Worm (Caenorhabditis elegans) whole organism, L4 larva: Measurements from ENCODE around the gene Y38H8A.7.

ENCODE experiments used
- F10B5.3 ChIP-seq: sonication (generic microtip); optimal IDR thresholded peaks from 2 replicates; lab custom pipeline; 2016; ENCODE audit warnings: mild to moderate bottlenecking, missing genetic modification characterization, missing compliant biosample characterization
- F26F4.8 ChIP-seq: fragments of 200-800 bp; sonication (Bioruptor generic); conservative IDR thresholded peaks from 2 replicates; pipeline ENCODE4 v1.3.6; 2022; ENCODE audit warnings: missing genetic modification characterization, missing compliant biosample characterization
- F44E2.7 ChIP-seq: fragments of 200-800 bp; sonication (Bioruptor generic); IDR thresholded peaks from 2 replicates; pipeline ENCODE4 v2.1.2; 2022; ENCODE audit warnings: missing genetic modification characterization, missing compliant biosample characterization
- F49E8.2 ChIP-seq: sonication (generic microtip); optimal IDR thresholded peaks from 2 replicates; lab custom pipeline; 2016; ENCODE audit warnings: missing compliant biosample characterization, mild to moderate bottlenecking, missing genetic modification characterization, borderline replicate concordance
- Y105C5A.15 ChIP-seq: fragments of 200-800 bp; sonication (Bioruptor generic); IDR thresholded peaks from 2 replicates; pipeline ENCODE4 v1.3.6; 2022; ENCODE audit warnings: missing genetic modification characterization, missing compliant biosample characterization
- ZK337.2 ChIP-seq: fragments of 200-800 bp; sonication (Bioruptor generic); IDR thresholded peaks from 2 replicates; pipeline ENCODE4 v1.3.6; 2022; ENCODE audit warnings: missing genetic modification reagents, missing genetic modification characterization, missing compliant biosample characterization
- aly-2 ChIP-seq: sonication (generic microtip); optimal IDR thresholded peaks from 2 replicates; lab custom pipeline; 2018; ENCODE audit warnings: missing biosample characterization, missing genetic modification characterization
- ceh-28 ChIP-seq: fragments of 150-350 bp; optimal IDR thresholded peaks from 2 replicates; lab custom pipeline; 2014; ENCODE audit warnings: missing biosample characterization, missing genetic modification reagents, missing genetic modification characterization
- ceh-82 ChIP-seq: sonication (generic microtip); optimal IDR thresholded peaks from 2 replicates; lab custom pipeline; 2017; ENCODE audit warnings: missing biosample characterization, missing genetic modification characterization
- ces-1 ChIP-seq: fragments of 150-350 bp; sonication (generic microtip); optimal IDR thresholded peaks from 4 replicates; lab custom pipeline; 2014; ENCODE audit warnings: missing biosample characterization, missing genetic modification reagents, missing genetic modification characterization
- daf-12 ChIP-seq: fragments of 150-350 bp; optimal IDR thresholded peaks from 2 replicates; lab custom pipeline; 2014; ENCODE audit warnings: missing biosample characterization, missing genetic modification reagents, missing genetic modification characterization
- daf-16 ChIP-seq, 3 experiments: sonication (generic microtip); optimal IDR thresholded peaks; 2 replicates each; lab custom pipeline; 2016 to 2017; ENCODE audit warnings: missing genetic modification characterization in 3 of 3, missing genetic modification reagents in 3 of 3, mild to moderate bottlenecking in 2 of 3, missing compliant biosample characterization in 2 of 3, missing biosample characterization in 1 of 3, moderate library complexity in 1 of 3
- daf-8 ChIP-seq: fragments of 200-800 bp; sonication (Bioruptor generic); IDR thresholded peaks from 2 replicates; pipeline ENCODE4 v1.3.6; 2022; ENCODE audit warnings: missing genetic modification characterization, missing compliant biosample characterization
- dmd-6 ChIP-seq: fragments of 200-800 bp; sonication (Bioruptor generic); IDR thresholded peaks from 2 replicates; pipeline ENCODE4 v1.3.6; 2022; ENCODE audit warnings: missing genetic modification reagents, missing genetic modification characterization, missing compliant biosample characterization
- dmd-8 ChIP-seq: fragments of 200-800 bp; sonication (Bioruptor generic); IDR thresholded peaks from 2 replicates; pipeline ENCODE4 v1.3.6; 2022; ENCODE audit warnings: missing genetic modification characterization, missing compliant biosample characterization
- duxl-1 ChIP-seq: sonication (generic microtip); optimal IDR thresholded peaks from 2 replicates; lab custom pipeline; 2016; ENCODE audit warnings: mild to moderate bottlenecking, missing genetic modification characterization, moderate library complexity, missing compliant biosample characterization; ENCODE audit not compliant: poor library complexity
- egl-43 ChIP-seq: fragments of 200-800 bp; sonication (Bioruptor generic); IDR thresholded peaks from 2 replicates; pipeline ENCODE4 v1.3.6; 2022; ENCODE audit warnings: missing genetic modification reagents, missing genetic modification characterization, missing compliant biosample characterization
- fos-1 ChIP-seq: fragments of 150-350 bp; optimal IDR thresholded peaks from 2 replicates; lab custom pipeline; 2014; ENCODE audit warnings: missing biosample characterization, missing genetic modification characterization
- gei-8 ChIP-seq: fragments of 200-800 bp; sonication (Bioruptor generic); optimal IDR thresholded peaks from 2 replicates; lab custom pipeline; 2018; ENCODE audit warnings: mild to moderate bottlenecking, missing genetic modification characterization, missing compliant biosample characterization
- hif-1 ChIP-seq, 2 experiments: sonication (generic microtip); optimal IDR thresholded peaks; 2 replicates each; lab custom pipeline; 2016 to 2017; ENCODE audit warnings: missing compliant biosample characterization in 2 of 2, missing genetic modification characterization in 2 of 2, missing genetic modification reagents in 2 of 2, missing genotype in 2 of 2, mild to moderate bottlenecking in 1 of 2
- hlh-11 ChIP-seq: fragments of 200-800 bp; sonication (Bioruptor generic); optimal IDR thresholded peaks from 2 replicates; lab custom pipeline; 2018; ENCODE audit warnings: mild to moderate bottlenecking, missing genetic modification characterization, missing compliant biosample characterization
- lsy-2 ChIP-seq, 2 experiments: fragments of 150-350 bp in 1 of 2; sonication (generic microtip) in 1 of 2; optimal IDR thresholded peaks; 2 replicates each; lab custom pipeline; 2014 to 2017; ENCODE audit warnings: missing biosample characterization in 2 of 2, missing genetic modification characterization in 2 of 2
- madf-9 ChIP-seq: fragments of 200-800 bp; sonication (Bioruptor generic); conservative IDR thresholded peaks from 2 replicates; pipeline ENCODE4 v1.3.6; 2022; ENCODE audit warnings: missing genetic modification reagents, missing genetic modification characterization, missing compliant biosample characterization
- mdl-1 ChIP-seq, 2 experiments: fragments of 150-350 bp in 1 of 2; sonication (generic microtip) in 1 of 2; optimal IDR thresholded peaks; 2 replicates each; lab custom pipeline; 2014 to 2017; ENCODE audit warnings: missing biosample characterization in 2 of 2, missing genetic modification characterization in 2 of 2
- mdt-29 ChIP-seq: fragments of 200-800 bp; sonication (Bioruptor generic); IDR thresholded peaks from 2 replicates; pipeline ENCODE4 v1.3.6; 2022; ENCODE audit warnings: missing genetic modification reagents, missing genetic modification characterization, missing compliant biosample characterization
- mep-1 ChIP-seq: fragments of 150-350 bp; sonication (generic microtip); optimal IDR thresholded peaks from 3 replicates; lab custom pipeline; 2014; ENCODE audit warnings: missing biosample characterization, missing genetic modification characterization
- nhr-111 ChIP-seq: fragments of 200-800 bp; sonication (Bioruptor generic); optimal IDR thresholded peaks from 2 replicates; lab custom pipeline; 2018; ENCODE audit warnings: mild to moderate bottlenecking, missing genetic modification characterization, missing compliant biosample characterization
- nhr-237 ChIP-seq: sonication (generic microtip); optimal IDR thresholded peaks from 2 replicates; lab custom pipeline; 2017; ENCODE audit warnings: missing biosample characterization, missing genetic modification characterization
- nhr-28 ChIP-seq: fragments of 150-350 bp; optimal IDR thresholded peaks from 2 replicates; lab custom pipeline; 2014; ENCODE audit warnings: missing biosample characterization, missing genetic modification characterization
- nhr-76 ChIP-seq: fragments of 150-350 bp; optimal IDR thresholded peaks from 2 replicates; lab custom pipeline; 2014; ENCODE audit warnings: missing biosample characterization, missing genetic modification characterization
- pha-4 ChIP-seq, 2 experiments: fragments of 150-350 bp in 1 of 2; fragments of 200-800 bp in 1 of 2; sonication (Bioruptor generic) in 1 of 2; IDR thresholded peaks in 1 of 2; optimal IDR thresholded peaks in 1 of 2; 2 replicates each; pipeline versions ENCODE4 v1.3.6 to Lab custom; 2014 to 2022; ENCODE audit warnings: missing genetic modification characterization in 2 of 2, missing genetic modification reagents in 2 of 2, missing biosample characterization in 1 of 2, missing compliant biosample characterization in 1 of 2
- php-3 ChIP-seq: fragments of 200-800 bp; sonication (Bioruptor generic); IDR thresholded peaks from 2 replicates; pipeline ENCODE4 v1.3.6; 2022; ENCODE audit warnings: missing genetic modification reagents, missing genetic modification characterization, missing compliant biosample characterization
- rbr-2 ChIP-seq: sonication (generic microtip); optimal IDR thresholded peaks from 2 replicates; lab custom pipeline; 2016; ENCODE audit warnings: missing genotype, missing genetic modification characterization, missing compliant biosample characterization
- skn-1 ChIP-seq: fragments of 150-350 bp; optimal IDR thresholded peaks from 2 replicates; lab custom pipeline; 2014; ENCODE audit warnings: missing biosample characterization, missing genetic modification characterization
- tra-1 ChIP-seq: fragments of 200-800 bp; sonication (Bioruptor generic); IDR thresholded peaks from 2 replicates; pipeline ENCODE4 v1.3.6; 2022; ENCODE audit warnings: missing genetic modification reagents, missing genetic modification characterization, missing compliant biosample characterization
- unc-130 ChIP-seq: sonication (generic microtip); optimal IDR thresholded peaks from 2 replicates; lab custom pipeline; 2016; ENCODE audit warnings: missing genetic modification reagents, missing genetic modification characterization, missing compliant biosample characterization
- vab-7 ChIP-seq: fragments of 200-800 bp; sonication (Bioruptor generic); IDR thresholded peaks from 2 replicates; pipeline ENCODE4 v1.3.6; 2022; ENCODE audit warnings: missing genetic modification reagents, missing genetic modification characterization, missing compliant biosample characterization
- ztf-11 ChIP-seq: fragments of 150-350 bp; optimal IDR thresholded peaks from 2 replicates; lab custom pipeline; 2014; ENCODE audit warnings: missing biosample characterization, missing genetic modification characterization
- ztf-7 ChIP-seq: fragments of 150-350 bp; optimal IDR thresholded peaks from 2 replicates; lab custom pipeline; 2014; ENCODE audit warnings: missing biosample characterization, missing genetic modification characterization

Y38H8A.7 gene

ce11 chrIV:13472011-13472410 is 16.7 kb downstream of the Y38H8A.7 start, which contains the start of the genes ttbk-8.1 and Y38H8A.4:
ttbk-8.1 (plus strand) TSS chrIV:13472311.
Y38H8A.4 (minus strand) TSS chrIV:13472376.
- TF ChIP-seq ceh-28 (tag; lab: Kevin White, UChicago) (no peak), madf-9 (GFP tag; lab: Robert Waterston, UW) (no peak), skn-1 (no peak), tra-1 (GFP tag; lab: Robert Waterston, UW) (no peak), php-3 (no peak), mep-1 (tag; lab: Kevin White, UChicago) (no peak), F10B5.3 (tag; lab: Kevin White, UChicago) (no peak), ZK337.2 (GFP tag; lab: Robert Waterston, UW) (no peak), egl-43 (GFP tag; lab: Robert Waterston, UW) (no peak), F44E2.7 (no peak), pha-4 (GFP tag; IDR thresholded peaks at IDR 0.05; lab: Robert Waterston, UW) (no peak), pha-4 (tag; optimal IDR thresholded peaks at IDR 0.05; lab: Kevin White, UChicago) (no peak), daf-8 (GFP tag; lab: Robert Waterston, UW) (no peak), daf-12 (no peak), ces-1 (GFP tag; lab: Kevin White, UChicago) (no peak), Y105C5A.15 (GFP tag; lab: Robert Waterston, UW) (no peak)
- TF ChIP-seq, all 104 proteins: peak for 0

DNA sequence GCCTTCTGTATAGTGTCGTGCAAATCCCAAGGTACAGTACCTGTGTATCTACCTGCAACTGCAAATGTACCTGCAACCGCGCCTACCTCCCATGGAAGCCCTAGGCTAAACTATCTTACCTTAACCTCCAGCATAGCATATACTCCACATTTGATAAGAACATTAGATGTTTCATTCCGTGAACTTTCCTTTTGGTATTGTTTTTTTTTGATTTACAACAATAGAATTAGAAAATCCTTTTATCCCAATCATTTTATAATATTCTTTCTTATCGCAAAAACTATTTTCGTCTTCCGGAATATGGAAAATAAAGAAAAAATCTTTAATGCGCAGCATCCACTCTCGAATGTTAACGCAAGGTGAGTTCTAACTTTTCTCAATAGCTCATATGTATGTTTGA is 18.8 kb downstream of the Y38H8A.7 start, which contains the start of gene Y38H8A.2:
Y38H8A.2 (plus strand) TSS at position 301 of the 400 bp plus-strand sequence.
- no peak for TF ChIP-seq duxl-1 (tag; lab: Kevin White, UChicago)
- TF ChIP-seq ztf-7 (tag; lab: Kevin White, UChicago), result no peak
- no peak for TF ChIP-seq ceh-28 (tag; lab: Kevin White, UChicago)
- no peak for TF ChIP-seq daf-16 (GFP tag; optimal IDR thresholded peaks at IDR 0.05; lab: Kevin White, UChicago)
- no peak for TF ChIP-seq daf-16 (tag; optimal IDR thresholded peaks at IDR 0.05; lab: Kevin White, UChicago)
- TF ChIP-seq F49E8.2, result no peak
- TF ChIP-seq F10B5.3 (tag; lab: Kevin White, UChicago), result no peak
- TF ChIP-seq ztf-11 (tag; lab: Kevin White, UChicago), result no peak
- TF ChIP-seq rbr-2 (tag; lab: Kevin White, UChicago), result no peak
- no peak for TF ChIP-seq lsy-2 (tag; optimal IDR thresholded peaks at IDR 0.05; lab: Kevin White, UChicago)
- TF ChIP-seq aly-2, result no peak
- TF ChIP-seq madf-9 (GFP tag; lab: Robert Waterston, UW), result no peak
- no peak for TF ChIP-seq hif-1 (tag; optimal IDR thresholded peaks at IDR 0.05; lab: Kevin White, UChicago)
- TF ChIP-seq dmd-8 (GFP tag; lab: Robert Waterston, UW), result no peak
- no peak for TF ChIP-seq nhr-237 (tag; lab: Kevin White, UChicago)
- no peak for TF ChIP-seq hlh-11 (tag; lab: Kevin White, UChicago)
- no peak for TF ChIP-seq nhr-28 (tag; lab: Kevin White, UChicago)
- TF ChIP-seq vab-7 (GFP tag; lab: Robert Waterston, UW), result no peak
- no peak for TF ChIP-seq unc-130 (GFP tag; lab: Kevin White, UChicago)
- no peak for TF ChIP-seq F26F4.8 (GFP tag; lab: Robert Waterston, UW)
- TF ChIP-seq mdt-29 (GFP tag; lab: Robert Waterston, UW), result no peak

ce11 chrIV:13482469-13482868 is 27.2 kb downstream of the Y38H8A.7 start, which contains the start of gene Y38H8A.1:
Y38H8A.1 (plus strand) TSS chrIV:13482769.
- TF ChIP-seq unc-130 (GFP tag; lab: Kevin White, UChicago), result no peak
- TF ChIP-seq nhr-111, result no peak
- TF ChIP-seq gei-8 (GFP tag; lab: Kevin White, UChicago), result no peak
- no peak for TF ChIP-seq pha-4 (GFP tag; IDR thresholded peaks at IDR 0.05; lab: Robert Waterston, UW)
- no peak for TF ChIP-seq pha-4 (tag; optimal IDR thresholded peaks at IDR 0.05; lab: Kevin White, UChicago)
- no peak for TF ChIP-seq egl-43 (GFP tag; lab: Robert Waterston, UW)
- TF ChIP-seq daf-8 (GFP tag; lab: Robert Waterston, UW), result no peak
- no peak for TF ChIP-seq fos-1 (tag; lab: Kevin White, UChicago)
- no peak for TF ChIP-seq nhr-76
- no peak for TF ChIP-seq dmd-6 (GFP tag; lab: Robert Waterston, UW)
- no peak for TF ChIP-seq mdl-1 (tag; optimal IDR thresholded peaks at IDR 0.05; lab: Kevin White, UChicago)
- TF ChIP-seq F44E2.7, result no peak
- no peak for TF ChIP-seq ceh-82 (tag; lab: Kevin White, UChicago)
- TF ChIP-seq, all 104 proteins: peak for 0
